Worm (Caenorhabditis elegans) whole organism, early embryonic: ENCODE measurements around the gene T20F7.1.

ENCODE experiments used
- ama-1 ChIP-seq: fragments of 150-350 bp; optimal IDR thresholded peaks from 2 replicates; lab custom pipeline; 2014
- ceh-13 ChIP-seq: fragments of 200-800 bp; sonication (Bioruptor generic); optimal IDR thresholded peaks from 2 replicates; lab custom pipeline; 2018; ENCODE audit warnings: mild to moderate bottlenecking, missing genetic modification characterization, missing compliant biosample characterization
- ceh-36 ChIP-seq: sonication (generic microtip); optimal IDR thresholded peaks from 2 replicates; lab custom pipeline; 2016; ENCODE audit warnings: missing genetic modification characterization, inconsistent platforms, missing compliant biosample characterization
- scrt-1 ChIP-seq: fragments of 200-800 bp; sonication (Bioruptor generic); IDR thresholded peaks from 2 replicates; pipeline ENCODE4 v1.3.6; 2022; ENCODE audit warnings: missing genetic modification characterization, missing compliant biosample characterization
- sea-1 ChIP-seq: fragments of 200-800 bp; sonication (Bioruptor generic); conservative IDR thresholded peaks from 2 replicates; pipeline ENCODE4 v1.3.6; 2022; ENCODE audit warnings: missing genetic modification characterization, missing compliant biosample characterization

DNA sequence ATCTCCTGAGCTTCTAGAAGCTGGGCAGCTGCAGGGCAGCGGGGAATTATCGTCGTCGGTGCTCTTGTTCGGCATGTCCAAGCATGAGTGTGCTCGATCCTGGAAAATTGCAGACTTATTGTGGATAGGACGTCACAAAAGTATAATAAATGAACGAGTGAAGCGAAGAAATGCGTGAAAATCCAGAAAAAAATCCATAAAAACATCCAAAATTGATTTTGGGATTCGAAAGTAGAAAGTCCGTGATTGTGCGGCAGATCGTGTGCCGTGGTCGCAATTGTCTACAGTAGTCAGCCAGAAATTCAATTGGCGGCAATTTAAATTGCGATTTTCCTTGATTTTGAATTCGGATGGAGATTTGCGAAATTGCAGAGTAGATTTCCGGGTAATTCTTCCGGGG lies 36.4 kb upstream of the T20F7.1 start, which contains the start of gene F41G4.7:
- TF ChIP-seq ama-1 (lab: Kevin White, UChicago) (no peak), ceh-13 (GFP tag; lab: Kevin White, UChicago) (no peak), scrt-1 (GFP tag; lab: Robert Waterston, UW) (no peak), sea-1 (GFP tag; lab: Robert Waterston, UW) (no peak), ceh-36 (tag; lab: Kevin White, UChicago) (no peak)
